Worm (Caenorhabditis elegans) whole organism, L2 larva: ENCODE measurements around the gene prmt-9.

ENCODE experiments used
- nhr-11 ChIP-seq: fragments of 150-350 bp; optimal IDR thresholded peaks from 2 replicates; lab custom pipeline; 2014; ENCODE audit warnings: missing biosample characterization, missing genetic modification characterization
- sma-9 ChIP-seq, 2 experiments: fragments of 150-350 bp in 1 of 2; sonication (generic microtip) in 1 of 2; optimal IDR thresholded peaks; 2 replicates each; lab custom pipeline; 2014 to 2016; ENCODE audit warnings: missing genetic modification characterization in 2 of 2, mild to moderate bottlenecking in 1 of 2, missing biosample characterization in 1 of 2, missing compliant biosample characterization in 1 of 2, missing genetic modification reagents in 1 of 2, moderate library complexity in 1 of 2

DNA sequence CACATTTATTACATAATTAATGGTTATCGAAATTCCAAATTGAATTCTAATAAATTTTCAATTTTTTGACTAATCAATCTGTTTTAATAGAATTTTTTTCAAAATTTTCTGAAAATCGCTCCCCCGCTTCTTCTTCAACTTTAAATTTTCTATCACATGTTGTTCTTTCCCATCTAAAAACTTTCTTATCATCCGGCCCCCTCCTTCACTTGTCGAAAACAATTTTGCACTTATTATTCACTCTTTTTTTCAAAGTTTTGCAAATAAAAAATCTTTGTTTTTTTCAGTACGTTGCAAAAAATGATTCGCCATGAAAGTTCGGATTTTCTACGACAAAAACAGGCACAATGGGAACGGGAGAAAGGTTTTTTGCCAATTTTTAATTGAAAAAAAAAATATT is 4.2 kb upstream of the prmt-9 start, which contains the start of gene T23B5.3:
- TF ChIP-seq nhr-11 (no peak), sma-9 (GFP tag; optimal IDR thresholded peaks at IDR 0.05; lab: Kevin White, UChicago) (no peak), sma-9 (tag; optimal IDR thresholded peaks at IDR 0.05; lab: Kevin White, UChicago) (no peak)
